Fruit fly (Drosophila melanogaster) whole organism, pupa: ENCODE results near the gene PH4alphaPV.

Source experiments
- CG10348 ChIP-seq: fragments of 200-800 bp; sonication (Bioruptor generic); IDR thresholded peaks from 2 replicates; pipeline ENCODE4 v1.3.6; 2022; ENCODE audit warnings: missing biosample characterization, missing genetic modification characterization
- CG12605 ChIP-seq: fragments of 200-800 bp; sonication (Bioruptor generic); IDR thresholded peaks from 2 replicates; pipeline ENCODE4 v1.3.6; 2022; ENCODE audit warnings: missing biosample characterization, missing genetic modification characterization
- CG13204 ChIP-seq: fragments of 200-800 bp; sonication (Bioruptor generic); optimal IDR thresholded peaks from 2 replicates; lab custom pipeline; 2018; ENCODE audit warnings: missing biosample characterization, mild to moderate bottlenecking, missing genetic modification characterization, moderate library complexity
- CG14655 ChIP-seq: fragments of 200-800 bp; sonication (Bioruptor generic); optimal IDR thresholded peaks from 3 replicates; lab custom pipeline; 2017; ENCODE audit warnings: mild to moderate bottlenecking, missing biosample characterization, missing genetic modification reagents, missing genetic modification characterization
- CG15710 ChIP-seq: fragments of 200-800 bp; sonication (Bioruptor generic); optimal IDR thresholded peaks from 2 replicates; lab custom pipeline; 2018; ENCODE audit warnings: missing biosample characterization, mild to moderate bottlenecking, missing genetic modification characterization, moderate library complexity
- CG17806 ChIP-seq: fragments of 200-800 bp; sonication (Bioruptor generic); optimal IDR thresholded peaks from 2 replicates; lab custom pipeline; 2018; ENCODE audit warnings: missing biosample characterization, mild to moderate bottlenecking, missing genetic modification characterization, moderate library complexity
- CG32121 ChIP-seq: fragments of 200-800 bp; sonication (Bioruptor generic); IDR thresholded peaks from 2 replicates; pipeline ENCODE4 v1.3.6; 2022; ENCODE audit warnings: missing biosample characterization, missing genetic modification characterization
- CG34367 ChIP-seq: fragments of 200-800 bp; sonication (Bioruptor generic); optimal IDR thresholded peaks from 2 replicates; lab custom pipeline; 2018; ENCODE audit warnings: missing biosample characterization, mild to moderate bottlenecking, missing genetic modification characterization
- CG4496 ChIP-seq: fragments of 200-800 bp; sonication (Bioruptor generic); IDR thresholded peaks from 3 replicates; pipeline ENCODE4 v1.3.6; 2022; ENCODE audit warnings: missing biosample characterization, missing genetic modification characterization
- CG8159 ChIP-seq: fragments of 200-800 bp; sonication (Bioruptor generic); optimal IDR thresholded peaks from 3 replicates; lab custom pipeline; 2018; ENCODE audit warnings: missing biosample characterization, mild to moderate bottlenecking, missing genetic modification characterization, moderate library complexity
- CG8301 ChIP-seq: fragments of 200-800 bp; sonication (Bioruptor generic); optimal IDR thresholded peaks from 2 replicates; lab custom pipeline; 2018; ENCODE audit warnings: missing biosample characterization, mild to moderate bottlenecking, missing genetic modification characterization
- CG9948 ChIP-seq: fragments of 200-800 bp; sonication (Bioruptor generic); optimal IDR thresholded peaks from 2 replicates; lab custom pipeline; 2018; ENCODE audit warnings: missing biosample characterization, mild to moderate bottlenecking, missing genetic modification characterization, moderate library complexity
- D1 ChIP-seq: fragments of 200-800 bp; sonication (Bioruptor generic); optimal IDR thresholded peaks from 2 replicates; lab custom pipeline; 2018; ENCODE audit warnings: missing biosample characterization, mild to moderate bottlenecking, missing genetic modification characterization, moderate library complexity
- EcR ChIP-seq: fragments of 200-800 bp; sonication (Bioruptor generic); optimal IDR thresholded peaks from 3 replicates; lab custom pipeline; 2019; ENCODE audit warnings: missing biosample characterization, missing genetic modification characterization, mild to moderate bottlenecking, moderate library complexity, missing genetic modification reagents
- Ets98B ChIP-seq: fragments of 200-800 bp; sonication (Bioruptor generic); IDR thresholded peaks from 2 replicates; pipeline ENCODE4 v1.3.6; 2022; ENCODE audit warnings: missing biosample characterization, missing genetic modification characterization
- Pif1A ChIP-seq: fragments of 200-800 bp; sonication (Bioruptor generic); optimal IDR thresholded peaks from 3 replicates; lab custom pipeline; 2016; ENCODE audit warnings: missing biosample characterization, missing genetic modification characterization
- Pif1B ChIP-seq: fragments of 200-800 bp; sonication (Bioruptor generic); optimal IDR thresholded peaks from 3 replicates; lab custom pipeline; 2016; ENCODE audit warnings: missing biosample characterization, missing genetic modification characterization
- Snoo ChIP-seq: fragments of 200-800 bp; sonication (Bioruptor generic); optimal IDR thresholded peaks from 3 replicates; lab custom pipeline; 2017; ENCODE audit warnings: missing biosample characterization, mild to moderate bottlenecking, missing genetic modification characterization, inconsistent platforms
- fd96Ca ChIP-seq: fragments of 200-800 bp; sonication (Bioruptor generic); IDR thresholded peaks from 3 replicates; pipeline ENCODE4 v1.3.6; 2022; ENCODE audit warnings: missing biosample characterization, missing genetic modification characterization
- gl ChIP-seq: fragments of 200-800 bp; sonication (Bioruptor generic); optimal IDR thresholded peaks from 2 replicates; lab custom pipeline; 2018; ENCODE audit warnings: missing biosample characterization, mild to moderate bottlenecking, missing genetic modification characterization
- rn ChIP-seq: fragments of 200-800 bp; sonication (Bioruptor generic); IDR thresholded peaks from 2 replicates; pipeline ENCODE4 v1.3.6; 2022; ENCODE audit warnings: missing biosample characterization, missing genetic modification characterization

The PH4alphaPV gene

dm6 chr3R:30648851-30649250 is 500 bp upstream of the PH4alphaPV start, which contains the start of gene CG34432:
Gene CG34432, plus strand, starts transcription at chr3R:30649151.
- TF ChIP-seq CG4496 (GFP tag; lab: Robert Waterston, UW) (no peak), fd96Ca (GFP tag; lab: Robert Waterston, UW) (no peak), Pif1A (GFP tag; lab: Kevin White, UChicago) (no peak), CG12605 (no peak), CG8159 (tag; lab: Kevin White, UChicago) (no peak), EcR (GFP tag; lab: Kevin White, UChicago) (no peak)

DNA sequence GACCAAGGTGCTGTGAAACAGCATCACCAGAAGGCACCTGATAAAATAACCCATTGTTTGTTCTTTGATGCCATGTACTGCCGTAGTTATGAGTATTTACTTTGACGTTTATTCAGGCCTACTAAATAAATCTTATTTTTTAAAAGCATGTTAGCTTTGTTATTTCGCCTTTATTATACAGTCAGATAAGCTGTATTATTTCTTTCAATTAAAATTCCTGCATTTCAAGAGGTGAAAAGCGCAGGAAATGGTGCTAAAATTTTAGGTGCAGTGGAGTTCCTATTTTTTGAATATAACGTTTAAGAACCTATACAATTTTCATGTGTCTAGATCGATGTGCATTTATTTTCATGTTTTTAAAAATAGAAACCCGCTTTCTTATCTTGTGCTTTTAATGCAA is 2.6 kb downstream of the PH4alphaPV start, which contains the start of gene CG31013:
Gene CG31013, minus strand, starts transcription at position 101 of the 400 bp plus-strand sequence.
- TF ChIP-seq CG8301 (tag; lab: Kevin White, UChicago) (no peak), CG4496 (GFP tag; lab: Robert Waterston, UW) (no peak), CG13204 (GFP tag; lab: Kevin White, UChicago) (no peak), CG32121 (GFP tag; lab: Robert Waterston, UW) (no peak), D1 (tag; lab: Kevin White, UChicago) (no peak), fd96Ca (GFP tag; lab: Robert Waterston, UW) (no peak), gl (tag; lab: Kevin White, UChicago) (no peak), CG15710 (no peak), CG12605 (no peak), CG34367 (tag; lab: Kevin White, UChicago) (no peak), CG14655 (GFP tag; lab: Kevin White, UChicago) (no peak), Snoo (tag; lab: Kevin White, UChicago) (no peak), Pif1B (no peak), EcR (GFP tag; lab: Kevin White, UChicago) (no peak), CG17806 (tag; lab: Kevin White, UChicago) (no peak)

dm6 chr3R:30643240-30643639 is 5.1 kb downstream of the PH4alphaPV start:
- TF ChIP-seq CG8159 (tag; lab: Kevin White, UChicago) (peak; percentile 13), D1 (tag; lab: Kevin White, UChicago) (no peak), CG8301 (tag; lab: Kevin White, UChicago) (no peak), CG17806 (tag; lab: Kevin White, UChicago) (no peak), Pif1A (GFP tag; lab: Kevin White, UChicago) (no peak), CG14655 (GFP tag; lab: Kevin White, UChicago) (peak; percentile 20), Snoo (tag; lab: Kevin White, UChicago) (no peak)
- TF ChIP-seq, all 21 proteins: peak for 2

DNA sequence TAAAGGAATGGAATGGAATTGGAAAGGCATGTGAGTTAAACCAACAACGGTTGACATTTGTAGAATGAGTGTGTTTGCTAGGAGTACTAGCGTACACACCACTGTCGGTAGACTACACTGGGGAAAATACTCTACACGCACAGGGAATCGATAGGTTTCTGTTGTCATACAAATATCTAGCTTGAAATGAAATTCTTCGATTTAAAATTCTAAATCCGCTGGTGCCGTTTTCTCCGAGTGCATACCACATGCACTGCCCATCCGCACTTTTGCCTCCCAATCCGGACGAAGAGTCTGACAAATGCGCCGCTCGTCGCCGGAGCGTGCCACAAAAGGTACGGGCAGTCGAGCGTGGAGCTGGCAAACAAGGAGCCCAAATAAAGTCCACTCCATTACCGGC is 19.4 kb downstream of the PH4alphaPV start, which contains the start of gene CG2267:
Gene CG2267, minus strand, starts transcription at position 101 of the 400 bp plus-strand sequence.
- no peak for TF ChIP-seq CG4496 (GFP tag; lab: Robert Waterston, UW)
- no peak for TF ChIP-seq Pif1A (GFP tag; lab: Kevin White, UChicago)
- TF ChIP-seq CG14655 (GFP tag; lab: Kevin White, UChicago): no peak
- no peak for TF ChIP-seq CG8159 (tag; lab: Kevin White, UChicago)
- no peak for TF ChIP-seq D1 (tag; lab: Kevin White, UChicago)
- no peak for TF ChIP-seq CG34367 (tag; lab: Kevin White, UChicago)
- no peak for TF ChIP-seq CG13204 (GFP tag; lab: Kevin White, UChicago)
- no peak for TF ChIP-seq CG32121 (GFP tag; lab: Robert Waterston, UW)
- TF ChIP-seq gl (tag; lab: Kevin White, UChicago): no peak
- TF ChIP-seq Ets98B: no peak
- no peak for TF ChIP-seq CG8301 (tag; lab: Kevin White, UChicago)
- no peak for TF ChIP-seq rn
- TF ChIP-seq CG15710: no peak
- TF ChIP-seq CG10348: no peak

DNA sequence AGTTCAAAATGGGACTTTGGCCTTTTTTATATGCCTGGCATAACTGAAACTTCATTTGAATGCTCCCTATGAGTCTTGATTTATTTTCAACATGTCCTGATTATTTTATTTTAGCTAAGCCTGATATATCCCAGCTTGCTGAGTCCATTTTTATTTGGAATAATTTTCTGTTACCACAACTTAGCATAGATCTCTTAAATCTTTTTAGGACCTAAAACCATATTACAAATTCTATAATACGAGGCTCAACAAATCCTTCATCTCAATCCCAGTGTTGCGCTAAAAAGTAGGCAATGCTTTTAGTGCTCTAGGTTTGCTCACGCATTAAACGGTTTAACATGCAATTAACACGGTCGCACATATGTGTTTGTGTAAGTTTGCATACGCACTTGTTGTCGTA is 26.5 kb downstream of the PH4alphaPV start, which contains the start of gene CG44954:
Gene CG44954, minus strand, starts transcription at position 101 of the 400 bp plus-strand sequence.
- TF ChIP-seq CG8159 (tag; lab: Kevin White, UChicago) (no peak), CG9948 (tag; lab: Kevin White, UChicago) (no peak), gl (tag; lab: Kevin White, UChicago) (no peak), CG34367 (tag; lab: Kevin White, UChicago) (no peak), CG10348 (no peak)

dm6 chr3R:30617457-30617856 is 30.9 kb downstream of the PH4alphaPV start:
- no peak for TF ChIP-seq CG14655 (GFP tag; lab: Kevin White, UChicago)
- TF ChIP-seq Pif1B: no peak
- no peak for TF ChIP-seq gl (tag; lab: Kevin White, UChicago)
- TF ChIP-seq CG9948 (tag; lab: Kevin White, UChicago): no peak
- no peak for TF ChIP-seq CG12605
- no peak for TF ChIP-seq Pif1A (GFP tag; lab: Kevin White, UChicago)
- TF ChIP-seq Snoo (tag; lab: Kevin White, UChicago): no peak
- TF ChIP-seq CG15710: no peak
- TF ChIP-seq CG4496 (GFP tag; lab: Robert Waterston, UW): no peak
- TF ChIP-seq Ets98B: no peak
- no peak for TF ChIP-seq CG34367 (tag; lab: Kevin White, UChicago)
- no peak for TF ChIP-seq CG8301 (tag; lab: Kevin White, UChicago)
- TF ChIP-seq CG13204 (GFP tag; lab: Kevin White, UChicago): no peak
- no peak for TF ChIP-seq CG17806 (tag; lab: Kevin White, UChicago)
- no peak for TF ChIP-seq D1 (tag; lab: Kevin White, UChicago)
- TF ChIP-seq CG8159 (tag; lab: Kevin White, UChicago): no peak
- TF ChIP-seq CG10348: no peak
- no peak for TF ChIP-seq CG32121 (GFP tag; lab: Robert Waterston, UW)
